In genomic region chr2L:4093728-4094324, dm6 we compare ENCODE assay signal across 1 fruit fly cellular context.
TF ChIP-seq lines count a peak whose summit lies in the region.

No protein-coding gene starts in this region.

TF ChIP-seq in whole organism, embryonic, 481 proteins besides CTCF, POLR2A, EP300 and RAD21 (continued from another document):
- TF ChIP-seq dmrt99B (tag; optimal IDR thresholded peaks at IDR 0.05; lab: Kevin White, UChicago): peak; percentile 83
- TF ChIP-seq HLH3B (GFP tag; IDR thresholded peaks at IDR 0.05; lab: Robert Waterston, UW): peak; percentile 84
- no peak for TF ChIP-seq kni (GFP tag; optimal IDR thresholded peaks at IDR 0.05; lab: Kevin White, UChicago)
- peak; percentile 86 for TF ChIP-seq Ptx1 (GFP tag; IDR thresholded peaks at IDR 0.05; lab: Robert Waterston, UW)
- peak; percentile 74 for TF ChIP-seq CG1602 (GFP tag; optimal IDR thresholded peaks at IDR 0.05; lab: Kevin White, UChicago)
- TF ChIP-seq dysf (GFP tag; IDR thresholded peaks at IDR 0.05; lab: Robert Waterston, UW): peak; percentile 89
- TF ChIP-seq CG18764 (GFP tag; optimal IDR thresholded peaks at IDR 0.05; lab: Kevin White, UChicago): peak; percentile 59
- TF ChIP-seq Oli (tag; optimal IDR thresholded peaks at IDR 0.05; lab: Kevin White, UChicago): peak; percentile 77
- peak; percentile 68 for TF ChIP-seq CG6254 (GFP tag; optimal IDR thresholded peaks at IDR 0.05; lab: Kevin White, UChicago)
- TF ChIP-seq CG42726 (GFP tag; IDR thresholded peaks at IDR 0.05; lab: Robert Waterston, UW; ENCODE audit: partially characterized antibody): no peak
- no peak for TF ChIP-seq CG1832 (GFP tag; optimal IDR thresholded peaks at IDR 0.05; lab: Kevin White, UChicago)
- TF ChIP-seq sqz (GFP tag; optimal IDR thresholded peaks at IDR 0.05; lab: Kevin White, UChicago): no peak
TF ChIP-seq in whole organism, embryonic: peak in this region for 350.
